Fruit fly (Drosophila melanogaster): Measurements from ENCODE around the gene CG45079.

Gene CG45079

DNA sequence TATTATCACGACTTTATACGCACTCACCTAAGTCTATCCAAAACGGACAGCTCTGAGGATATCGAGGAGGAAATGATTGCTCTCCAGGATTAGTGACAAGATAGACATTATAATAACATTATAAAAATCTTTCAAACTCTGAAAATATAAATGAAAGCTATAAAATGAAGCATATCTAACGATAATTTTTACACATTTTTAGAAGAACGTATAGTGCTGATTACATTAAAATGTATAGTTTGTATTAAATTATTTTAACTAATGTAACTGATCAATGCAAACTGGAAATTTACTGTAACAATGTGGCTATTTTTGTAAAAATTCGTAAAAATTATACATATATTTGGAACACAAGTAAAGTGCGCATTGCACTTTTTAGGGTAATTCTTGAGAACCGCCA lies 14.4 kb downstream of the CG45079 start, which contains the start of gene CG5265:
Gene CG5265, plus strand, starts transcription at position 301 of the 400 bp plus-strand sequence.
- TF ChIP-seq topi (GFP tag; optimal IDR thresholded peaks at IDR 0.05): no peak
- TF ChIP-seq CG10631 (GFP tag; optimal IDR thresholded peaks at IDR 0.05): no peak
- no peak for TF ChIP-seq Sox15 (GFP tag; optimal IDR thresholded peaks at IDR 0.05)
- no peak for TF ChIP-seq svp (GFP tag)
- no peak for TF ChIP-seq Eip75B (GFP tag; optimal IDR thresholded peaks at IDR 0.05)
- TF ChIP-seq Eip93F (GFP tag; optimal IDR thresholded peaks at IDR 0.05): no peak
- TF ChIP-seq dac (GFP tag; optimal IDR thresholded peaks at IDR 0.05): no peak

dm6 chr3R:17142304-17142703 lies 18.0 kb downstream of the CG45079 start, which contains the start of gene TwdlW:
TSS of gene TwdlW (minus strand) at chr3R:17142404.
- TF ChIP-seq CG8319 (GFP tag; optimal IDR thresholded peaks at IDR 0.05) (no peak), vri (GFP tag; optimal IDR thresholded peaks at IDR 0.05) (no peak), esn (GFP tag; optimal IDR thresholded peaks at IDR 0.05) (no peak), fd59A (GFP tag; optimal IDR thresholded peaks at IDR 0.05) (no peak), Hr38 (GFP tag; optimal IDR thresholded peaks at IDR 0.05) (no peak)

DNA sequence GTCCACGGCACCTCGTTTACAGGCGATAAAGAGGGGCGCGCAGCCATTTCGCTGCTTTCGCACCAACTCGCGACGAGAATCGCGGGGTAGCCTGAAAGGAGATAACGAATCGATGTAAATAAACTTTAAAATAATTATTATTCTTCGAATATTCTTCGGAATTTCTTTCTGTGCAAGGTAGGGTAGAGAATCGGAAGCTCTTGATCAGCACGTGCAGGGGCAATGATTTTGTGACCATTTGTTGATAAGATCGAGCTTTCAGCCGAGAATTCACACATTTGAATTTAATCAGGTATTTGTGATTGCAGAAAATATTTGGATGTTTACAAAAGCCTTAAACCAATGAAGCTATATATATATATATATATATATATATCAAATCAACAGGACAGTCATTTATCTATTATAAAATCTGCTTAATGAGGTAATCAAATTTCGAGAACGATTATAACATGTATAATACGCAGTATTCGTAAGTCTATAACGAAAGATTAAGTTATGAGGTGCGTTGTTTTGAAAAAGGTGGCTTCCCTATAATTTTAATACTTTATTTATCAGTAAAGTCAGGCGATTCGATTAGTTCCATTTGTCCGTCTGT lies 23.5 kb downstream of the CG45079 start:
- peak; percentile 86 for TF ChIP-seq svp (GFP tag)
- TF ChIP-seq CG6163 (GFP tag; IDR thresholded peaks at IDR 0.05): no peak
- no peak for TF ChIP-seq CG31627 (GFP tag; optimal IDR thresholded peaks at IDR 0.05)

dm6 chr3R:17149080-17149746 lies 24.9 kb downstream of the CG45079 start, which contains the start of the genes m-cup and Det:
TSS of gene m-cup (minus strand) at chr3R:17149412.
TSS of gene Det (plus strand) at chr3R:17149667.
- TF ChIP-seq cyc (GFP tag; optimal IDR thresholded peaks at IDR 0.05) (peak; percentile 21), Eip78C (GFP tag) (peak; percentile 74), pdm3 (GFP tag; optimal IDR thresholded peaks at IDR 0.05) (peak; percentile 11), CG16779 (tag; optimal IDR thresholded peaks at IDR 0.05) (no peak), CG31627 (GFP tag; optimal IDR thresholded peaks at IDR 0.05) (peak; percentile 15), CG6808 (GFP tag; optimal IDR thresholded peaks at IDR 0.05) (no peak), Hr39 (GFP tag; optimal IDR thresholded peaks at IDR 0.05) (peak; percentile 27), CG11762 (GFP tag; optimal IDR thresholded peaks at IDR 0.05; ENCODE audit: insufficient read depth) (no peak), CG3919 (GFP tag; optimal IDR thresholded peaks at IDR 0.05) (peak; percentile 29), net (GFP tag; optimal IDR thresholded peaks at IDR 0.05) (peak; percentile 0), Smox (GFP tag; optimal IDR thresholded peaks at IDR 0.05) (peak; percentile 10), CG8119 (GFP tag; IDR thresholded peaks at IDR 0.05) (0 out of 3 replicates have a peak, but pooled peaks have one; percentile 30), CG6163 (GFP tag; IDR thresholded peaks at IDR 0.05) (0 out of 3 replicates have a peak, but pooled peaks have one; percentile 13), Ets21C (GFP tag; optimal IDR thresholded peaks at IDR 0.05) (peak; percentile 26), Sox14 (GFP tag; optimal IDR thresholded peaks at IDR 0.05) (peak; percentile 20)

- TF ChIP-seq CG6276 (GFP tag; optimal IDR thresholded peaks at IDR 0.05): no peak
- TF ChIP-seq Met (GFP tag; optimal IDR thresholded peaks at IDR 0.05): no peak
- TF ChIP-seq CG4318 (GFP tag; optimal IDR thresholded peaks at IDR 0.05): no peak
- no peak for TF ChIP-seq Ets21C (GFP tag; optimal IDR thresholded peaks at IDR 0.05)
- TF ChIP-seq CG31627 (GFP tag; optimal IDR thresholded peaks at IDR 0.05): no peak
- no peak for TF ChIP-seq Hr38 (GFP tag; optimal IDR thresholded peaks at IDR 0.05)
- TF ChIP-seq CG9139 (GFP tag; optimal IDR thresholded peaks at IDR 0.05): no peak
These were observed 26.0 kb downstream of the CG45079 start, which contains the start of gene Smug for dm6 chr3R:17150287-17150686. TSS of gene Smug (plus strand) at chr3R:17150587.
